Fruit fly (Drosophila melanogaster) whole organism, prepupa: Measurements from ENCODE around the gene CG42512.

Experiments
- CG11902 ChIP-seq: fragments of 200-800 bp; sonication (Bioruptor generic); optimal IDR thresholded peaks from 3 replicates; lab custom pipeline; 2016; ENCODE audit warnings: missing biosample characterization, missing genetic modification characterization
- CG15336 ChIP-seq: fragments of 200-800 bp; sonication (Bioruptor generic); IDR thresholded peaks from 2 replicates; pipeline ENCODE4 v1.3.6; 2022; ENCODE audit warnings: missing biosample characterization, missing genetic modification characterization
- CG6276 ChIP-seq: fragments of 200-800 bp; sonication (Bioruptor generic); optimal IDR thresholded peaks from 2 replicates; lab custom pipeline; 2017; ENCODE audit warnings: missing biosample characterization, mild to moderate bottlenecking, missing genetic modification characterization
- CG8119 ChIP-seq: fragments of 200-800 bp; sonication (Bioruptor generic); IDR thresholded peaks from 3 replicates; pipeline ENCODE4 v1.3.6; 2022; ENCODE audit warnings: missing biosample characterization, missing genetic modification characterization
- Gug ChIP-seq: fragments of 200-800 bp; sonication (Bioruptor generic); IDR thresholded peaks from 2 replicates; pipeline ENCODE4 v1.3.6; 2022; ENCODE audit warnings: missing biosample characterization, missing genetic modification characterization
- Hr4 ChIP-seq: fragments of 200-800 bp; sonication (Bioruptor generic); optimal IDR thresholded peaks from 3 replicates; lab custom pipeline; 2016; ENCODE audit warnings: missing biosample characterization, missing genetic modification characterization
- OdsH ChIP-seq: fragments of 200-800 bp; sonication (Bioruptor generic); optimal IDR thresholded peaks from 3 replicates; lab custom pipeline; 2016; ENCODE audit warnings: missing biosample characterization, missing genetic modification characterization
- dac ChIP-seq: fragments of 200-800 bp; sonication (Bioruptor generic); optimal IDR thresholded peaks from 2 replicates; lab custom pipeline; 2017; ENCODE audit warnings: missing biosample characterization, mild to moderate bottlenecking, missing genetic modification characterization
- fkh ChIP-seq: fragments of 200-800 bp; sonication (Bioruptor generic); optimal IDR thresholded peaks from 3 replicates; lab custom pipeline; 2017; ENCODE audit warnings: missing biosample characterization, mild to moderate bottlenecking, missing genetic modification characterization, moderate library complexity
- salr ChIP-seq, 2 experiments: fragments of 200-800 bp; sonication (Bioruptor generic); optimal IDR thresholded peaks; 3 replicates each; lab custom pipeline; 2016 to 2018; ENCODE audit warnings: missing biosample characterization in 2 of 2, missing genetic modification characterization in 2 of 2, mild to moderate bottlenecking in 1 of 2
- vri ChIP-seq: fragments of 200-800 bp; sonication (Bioruptor generic); optimal IDR thresholded peaks from 3 replicates; lab custom pipeline; 2016; ENCODE audit warnings: missing biosample characterization, mild to moderate bottlenecking, missing genetic modification characterization

CG42512 gene

dm6 chrX:16697882-16698571 is 46.9 kb downstream of the CG42512 start (continued):
- TF ChIP-seq CG8119 (GFP tag; lab: Robert Waterston, UW) (no peak), Hr4 (GFP tag; lab: Kevin White, UChicago) (peak; percentile 36), OdsH (GFP tag; lab: Kevin White, UChicago) (no peak), Gug (GFP tag; lab: Robert Waterston, UW) (no peak)

dm6 chrX:16700070-16700469 is 48.9 kb downstream of the CG42512 start, which contains the start of gene CG9676:
TSS of gene CG9676 (minus strand) at chrX:16700170.
- TF ChIP-seq CG15336: no peak
- no peak for TF ChIP-seq Hr4 (GFP tag; lab: Kevin White, UChicago)
- TF ChIP-seq fkh (GFP tag; lab: Kevin White, UChicago): no peak
- no peak for TF ChIP-seq salr (GFP tag; optimal IDR thresholded peaks at IDR 0.05; lab: Kevin White, UChicago)
- no peak for TF ChIP-seq dac
- TF ChIP-seq CG11902 (GFP tag; lab: Kevin White, UChicago): no peak

- TF ChIP-seq CG6276 (GFP tag; lab: Kevin White, UChicago): no peak
- peak; percentile 84 for TF ChIP-seq vri (GFP tag; lab: Kevin White, UChicago)
Observed at dm6 chrX:16701941-16702340, 50.8 kb downstream of the CG42512 start, which contains the start of gene sphe. TSS of gene sphe (minus strand) at chrX:16701972.
